Fruit fly (Drosophila melanogaster) whole organism, embryonic: Measurements from ENCODE around the gene CG7298.

ENCODE experiments used
- Adf1 ChIP-seq: fragments of 200-800 bp; sonication (Bioruptor generic); IDR thresholded peaks from 2 replicates; pipeline ENCODE4 v1.3.6; 2022; ENCODE audit warnings: missing biosample characterization, missing genetic modification characterization
- CG12155 ChIP-seq: fragments of 200-800 bp; sonication (Bioruptor generic); optimal IDR thresholded peaks from 3 replicates; lab custom pipeline; 2016; ENCODE audit warnings: missing biosample characterization, missing genetic modification characterization
- CG13287 ChIP-seq: fragments of 200-800 bp; sonication (Bioruptor generic); IDR thresholded peaks from 2 replicates; pipeline ENCODE4 v1.3.6; 2022; ENCODE audit warnings: missing biosample characterization, missing genetic modification characterization; ENCODE audit not compliant: partially characterized antibody
- CG13775 ChIP-seq: fragments of 200-800 bp; sonication (Bioruptor generic); optimal IDR thresholded peaks from 3 replicates; lab custom pipeline; 2017; ENCODE audit warnings: missing biosample characterization, mild to moderate bottlenecking, missing genetic modification characterization
- CG15514 ChIP-seq: fragments of 200-800 bp; sonication (Bioruptor generic); optimal IDR thresholded peaks from 3 replicates; lab custom pipeline; 2017; ENCODE audit warnings: missing biosample characterization, missing genetic modification characterization, mild to moderate bottlenecking, moderate library complexity, missing genetic modification reagents
- CG15696 ChIP-seq: fragments of 200-800 bp; sonication (Bioruptor generic); optimal IDR thresholded peaks from 2 replicates; lab custom pipeline; 2019; ENCODE audit warnings: missing biosample characterization, mild to moderate bottlenecking, missing genetic modification characterization, moderate library complexity
- CG17328 ChIP-seq: fragments of 200-800 bp; sonication (Bioruptor generic); IDR thresholded peaks from 2 replicates; pipeline ENCODE4 v1.3.6; 2022; ENCODE audit warnings: missing biosample characterization, missing genetic modification characterization
- CG17802 ChIP-seq: fragments of 200-800 bp; sonication (Bioruptor generic); optimal IDR thresholded peaks from 2 replicates; lab custom pipeline; 2018; ENCODE audit warnings: missing biosample characterization, mild to moderate bottlenecking, missing genetic modification characterization, moderate library complexity
- CG3065 ChIP-seq: fragments of 200-800 bp; sonication (Bioruptor generic); optimal IDR thresholded peaks from 2 replicates; lab custom pipeline; 2016; ENCODE audit warnings: missing biosample characterization, missing genetic modification characterization
- CG32767 ChIP-seq: fragments of 200-800 bp; sonication (Bioruptor generic); IDR thresholded peaks from 2 replicates; pipeline ENCODE4 v1.3.6; 2022; ENCODE audit warnings: missing biosample characterization, missing genetic modification characterization
- CG4282 ChIP-seq: fragments of 200-800 bp; sonication (Bioruptor generic); optimal IDR thresholded peaks from 2 replicates; lab custom pipeline; 2016; ENCODE audit warnings: missing biosample characterization, missing genetic modification characterization
- CG4404 ChIP-seq: fragments of 200-800 bp; sonication (Bioruptor generic); IDR thresholded peaks from 2 replicates; pipeline ENCODE4 v1.3.6; 2022; ENCODE audit warnings: missing biosample characterization, missing genetic modification characterization
- CG4424 ChIP-seq: fragments of 200-800 bp; sonication (Bioruptor generic); optimal IDR thresholded peaks from 3 replicates; lab custom pipeline; 2016; ENCODE audit warnings: missing biosample characterization, missing genetic modification characterization
- CG4617 ChIP-seq: fragments of 200-800 bp; sonication (Bioruptor generic); optimal IDR thresholded peaks from 3 replicates; lab custom pipeline; 2016; ENCODE audit warnings: missing biosample characterization, missing genetic modification characterization, borderline replicate concordance
- CG8359 ChIP-seq: fragments of 200-800 bp; sonication (Bioruptor generic); optimal IDR thresholded peaks from 2 replicates; lab custom pipeline; 2017; ENCODE audit warnings: missing biosample characterization, mild to moderate bottlenecking, missing genetic modification characterization, borderline replicate concordance
- CG8478 ChIP-seq: fragments of >200 bp; optimal IDR thresholded peaks from 2 replicates; lab custom pipeline; 2018
- CG9215 ChIP-seq: fragments of 200-800 bp; sonication (Bioruptor generic); IDR thresholded peaks from 2 replicates; pipeline ENCODE4 v1.3.6; 2022; ENCODE audit warnings: missing biosample characterization, missing genetic modification characterization
- Dip3 ChIP-seq: fragments of 200-800 bp; sonication (Bioruptor generic); optimal IDR thresholded peaks from 3 replicates; lab custom pipeline; 2016; ENCODE audit warnings: missing biosample characterization, missing genetic modification characterization
- Gug ChIP-seq: fragments of 200-800 bp; sonication (Bioruptor generic); IDR thresholded peaks from 4 replicates; pipeline ENCODE4 v1.3.6; 2022; ENCODE audit warnings: missing biosample characterization, missing genetic modification characterization
- MBD-R2 ChIP-seq: fragments of 200-800 bp; sonication (Bioruptor generic); IDR thresholded peaks from 2 replicates; pipeline ENCODE4 v1.3.6; 2022; ENCODE audit warnings: missing biosample characterization, missing genetic modification characterization
- MESR4 ChIP-seq: fragments of 200-800 bp; sonication (Bioruptor generic); optimal IDR thresholded peaks from 2 replicates; lab custom pipeline; 2018; ENCODE audit warnings: missing biosample characterization, mild to moderate bottlenecking, missing genetic modification characterization, moderate library complexity
- MTF-1 ChIP-seq: fragments of 200-800 bp; sonication (Bioruptor generic); optimal IDR thresholded peaks from 2 replicates; lab custom pipeline; 2018; ENCODE audit warnings: missing biosample characterization, mild to moderate bottlenecking, missing genetic modification characterization, borderline replicate concordance
- Myb ChIP-seq: fragments of 200-800 bp; sonication (Bioruptor generic); optimal IDR thresholded peaks from 2 replicates; lab custom pipeline; 2016; ENCODE audit warnings: missing biosample characterization, missing genetic modification characterization
- NC2α ChIP-seq: fragments of 200-800 bp; sonication (Bioruptor generic); optimal IDR thresholded peaks from 2 replicates; lab custom pipeline; 2016; ENCODE audit warnings: missing biosample characterization, missing genetic modification characterization
- NC2β ChIP-seq: fragments of 200-800 bp; sonication (Bioruptor generic); optimal IDR thresholded peaks from 2 replicates; lab custom pipeline; 2016; ENCODE audit warnings: missing biosample characterization, missing genetic modification characterization
- Nf-YA ChIP-seq: fragments of 200-800 bp; sonication (Bioruptor generic); IDR thresholded peaks from 2 replicates; pipeline ENCODE4 v1.3.6; 2022; ENCODE audit warnings: missing biosample characterization, missing genetic modification characterization
- Oli ChIP-seq: fragments of 200-800 bp; sonication (Bioruptor generic); optimal IDR thresholded peaks from 2 replicates; lab custom pipeline; 2018; ENCODE audit warnings: missing biosample characterization, mild to moderate bottlenecking, missing genetic modification characterization, moderate library complexity
- Opbp ChIP-seq: fragments of 200-800 bp; sonication (Bioruptor generic); IDR thresholded peaks from 3 replicates; pipeline ENCODE4 v1.3.6; 2022; ENCODE audit warnings: missing biosample characterization, missing genetic modification characterization; ENCODE audit not compliant: partially characterized antibody
- Pdp1 ChIP-seq, 2 experiments: fragments of 200-800 bp; sonication (Bioruptor generic); optimal IDR thresholded peaks; 3 replicates each; lab custom pipeline; 2016; ENCODE audit warnings: missing biosample characterization in 2 of 2, missing genetic modification characterization in 2 of 2, mild to moderate bottlenecking in 1 of 2, moderate library complexity in 1 of 2
- Ptx1 ChIP-seq: fragments of 200-800 bp; sonication (Bioruptor generic); IDR thresholded peaks from 2 replicates; pipeline ENCODE4 v1.3.6; 2022; ENCODE audit warnings: missing biosample characterization, missing genetic modification characterization
- Sin3A ChIP-seq: fragments of >200 bp; optimal IDR thresholded peaks from 2 replicates; lab custom pipeline; 2018
- Stat92E ChIP-seq, 3 experiments: fragments of >200 bp in 2 of 3; fragments of 200-800 bp in 1 of 3; sonication (Bioruptor generic) in 1 of 3; optimal IDR thresholded peaks; 2 replicates each; lab custom pipeline; 2017 to 2019; ENCODE audit warnings: missing biosample characterization in 3 of 3, missing genetic modification characterization in 3 of 3, mild to moderate bottlenecking in 1 of 3, moderate library complexity in 1 of 3
- Tbp ChIP-seq: fragments of >200 bp; optimal IDR thresholded peaks from 2 replicates; lab custom pipeline; 2018; ENCODE audit warnings: missing biosample characterization, missing genetic modification characterization
- Trl ChIP-seq, 3 experiments: fragments of >200 bp in 2 of 3; fragments of 200-800 bp in 1 of 3; sonication (Bioruptor generic) in 1 of 3; optimal IDR thresholded peaks; 2 replicates in 1 of 3; 3 replicates in 2 of 3; lab custom pipeline; 2016 to 2017; ENCODE audit warnings: missing biosample characterization in 1 of 3, missing genetic modification characterization in 1 of 3
- YL-1 ChIP-seq: fragments of 200-800 bp; sonication (Bioruptor generic); optimal IDR thresholded peaks from 3 replicates; lab custom pipeline; 2017; ENCODE audit warnings: missing biosample characterization, mild to moderate bottlenecking, missing genetic modification characterization
- ase ChIP-seq: fragments of 200-800 bp; sonication (Bioruptor generic); IDR thresholded peaks from 3 replicates; pipeline ENCODE4 v1.3.6; 2022; ENCODE audit warnings: missing biosample characterization, missing genetic modification characterization
- bab2 ChIP-seq: fragments of 200-800 bp; sonication (Bioruptor generic); optimal IDR thresholded peaks from 2 replicates; lab custom pipeline; 2016; ENCODE audit warnings: missing biosample characterization, missing genetic modification characterization
- bbx ChIP-seq: fragments of 200-800 bp; sonication (Bioruptor generic); IDR thresholded peaks from 2 replicates; pipeline ENCODE4 v1.3.6; 2022; ENCODE audit warnings: missing biosample characterization, missing genetic modification characterization; ENCODE audit not compliant: partially characterized antibody
- cg ChIP-seq: fragments of 200-800 bp; sonication (Bioruptor generic); optimal IDR thresholded peaks from 3 replicates; lab custom pipeline; 2019; ENCODE audit warnings: missing biosample characterization, mild to moderate bottlenecking, missing genetic modification characterization, moderate library complexity
- chinmo ChIP-seq: fragments of 200-800 bp; sonication (Bioruptor generic); IDR thresholded peaks from 4 replicates; pipeline ENCODE4 v1.3.6; 2022; ENCODE audit warnings: missing biosample characterization, missing genetic modification characterization; ENCODE audit not compliant: partially characterized antibody
- da ChIP-seq: fragments of 200-800 bp; sonication (Bioruptor generic); optimal IDR thresholded peaks from 2 replicates; lab custom pipeline; 2016; ENCODE audit warnings: missing biosample characterization, missing genetic modification characterization
- dpn ChIP-seq, 2 experiments: fragments of 200-800 bp; sonication (Bioruptor generic); optimal IDR thresholded peaks; 3 replicates each; lab custom pipeline; 2016; ENCODE audit warnings: missing biosample characterization in 2 of 2, missing genetic modification characterization in 2 of 2
- dysf ChIP-seq: fragments of 200-800 bp; sonication (Bioruptor generic); IDR thresholded peaks from 3 replicates; pipeline ENCODE4 v1.3.6; 2022; ENCODE audit warnings: missing biosample characterization, missing genetic modification characterization
- en ChIP-seq: fragments of 200-800 bp; sonication (Bioruptor generic); optimal IDR thresholded peaks from 2 replicates; lab custom pipeline; 2016; ENCODE audit warnings: missing biosample characterization, missing genetic modification characterization
- eve ChIP-seq, 2 experiments: fragments of >200 bp; optimal IDR thresholded peaks; 2 replicates each; lab custom pipeline; 2017; ENCODE audit warnings: missing biosample characterization in 2 of 2, missing genetic modification characterization in 2 of 2
- fru ChIP-seq: fragments of >200 bp; optimal IDR thresholded peaks from 2 replicates; lab custom pipeline; 2017
- klu ChIP-seq: fragments of 200-800 bp; sonication (Bioruptor generic); IDR thresholded peaks from 2 replicates; pipeline ENCODE4 v1.3.6; 2022; ENCODE audit warnings: missing biosample characterization, missing genetic modification characterization
- pho ChIP-seq: fragments of 200-800 bp; sonication (Bioruptor generic); optimal IDR thresholded peaks from 2 replicates; lab custom pipeline; 2016; ENCODE audit warnings: missing biosample characterization, missing genetic modification characterization
- scrt ChIP-seq: fragments of 200-800 bp; sonication (Bioruptor generic); optimal IDR thresholded peaks from 2 replicates; lab custom pipeline; 2018; ENCODE audit warnings: missing biosample characterization, mild to moderate bottlenecking, missing genetic modification characterization, moderate library complexity
- sens ChIP-seq: fragments of 200-800 bp; sonication (Bioruptor generic); peaks from one replicate; lab custom pipeline; 2016; ENCODE audit warnings: missing biosample characterization, missing genetic modification characterization

Gene CG7298

DNA sequence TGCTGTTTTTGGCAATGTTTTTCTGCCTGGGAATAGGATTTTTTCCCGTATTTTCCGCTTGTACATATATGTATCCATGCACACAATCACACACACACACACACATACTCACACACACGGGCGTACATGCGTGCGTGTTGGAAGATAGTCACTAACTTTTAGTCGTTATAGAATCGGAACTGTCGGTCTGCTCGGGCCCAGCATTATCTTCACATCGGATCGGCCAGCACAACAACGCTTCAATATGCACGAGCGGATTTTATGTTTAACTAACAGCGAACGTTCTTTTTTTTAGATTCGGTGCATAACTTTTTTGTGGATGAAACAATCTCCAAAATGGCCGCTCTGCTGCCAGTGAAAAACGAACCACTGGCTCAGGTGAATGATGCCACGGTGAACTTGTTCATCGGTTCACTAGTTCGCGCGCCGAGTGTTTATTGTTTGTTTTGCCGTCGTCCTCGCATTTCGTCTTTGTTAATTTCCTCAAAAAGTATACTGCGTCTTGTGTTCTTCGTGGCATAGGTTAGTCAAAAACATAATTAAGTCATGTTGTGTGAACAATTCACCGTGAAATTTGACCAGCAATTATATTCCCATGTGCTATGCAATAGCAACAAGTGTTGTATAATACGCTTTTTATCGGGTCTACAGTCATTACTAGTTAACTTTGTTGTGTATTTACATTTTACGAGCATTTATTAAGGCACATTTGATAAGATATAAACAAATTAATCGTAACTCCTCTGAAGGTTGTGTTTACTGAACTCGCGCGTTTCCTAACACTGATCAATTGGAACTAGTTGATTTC is 37.9 kb upstream of the CG7298 start, which contains the start of the genes CG6951 and CG17233 (continued):
- TF ChIP-seq CG32767 (GFP tag; lab: Robert Waterston, UW) = peak; percentile 70; the same call in 1 of the 2 replicates
- TF ChIP-seq cg (GFP tag; lab: Kevin White, UChicago) = peak; percentile 96
- TF ChIP-seq CG4424 (GFP tag; lab: Kevin White, UChicago) = no peak
- TF ChIP-seq Dip3 (GFP tag; lab: Kevin White, UChicago) = no peak
- TF ChIP-seq Gug (GFP tag; lab: Robert Waterston, UW) = no peak
- no peak for TF ChIP-seq Nf-YA (GFP tag; lab: Robert Waterston, UW)
- no peak for TF ChIP-seq pho (GFP tag; lab: Kevin White, UChicago)
- TF ChIP-seq Tbp (GFP tag; lab: Kevin White, UChicago) = no peak
- no peak for TF ChIP-seq CG12155
- TF ChIP-seq Pdp1 (GFP tag; optimal IDR thresholded peaks at IDR 0.05; lab: Kevin White, UChicago) = peak in 1 of 2 experiments; percentile 78
- no peak for TF ChIP-seq Trl (optimal IDR thresholded peaks at IDR 0.05; lab: Kevin White, UChicago)
- TF ChIP-seq Trl (GFP tag; optimal IDR thresholded peaks at IDR 0.05; lab: Kevin White, UChicago) = no peak
- TF ChIP-seq Stat92E (GFP tag; optimal IDR thresholded peaks at IDR 0.05; lab: Kevin White, UChicago) = no peak
- peak in 1 of 2 experiments; percentile 2 for TF ChIP-seq dpn (GFP tag; optimal IDR thresholded peaks at IDR 0.05; lab: Kevin White, UChicago)
- TF ChIP-seq CG17328 (GFP tag; lab: Robert Waterston, UW) = no peak
- peak; percentile 10 for TF ChIP-seq bab2
- peak; percentile 21 for TF ChIP-seq sens
- peak; percentile 31 for TF ChIP-seq CG13287
- TF ChIP-seq Oli (tag; lab: Kevin White, UChicago) = no peak
- 0 out of 4 replicates have a peak, but pooled peaks have one; percentile 46 for TF ChIP-seq chinmo (GFP tag; lab: Robert Waterston, UW)
- no peak for TF ChIP-seq Opbp (GFP tag; lab: Robert Waterston, UW)
- TF ChIP-seq da (GFP tag; lab: Kevin White, UChicago) = no peak
- no peak for TF ChIP-seq Myb (GFP tag; lab: Kevin White, UChicago)
- TF ChIP-seq CG4404 (GFP tag; lab: Robert Waterston, UW) = no peak
- TF ChIP-seq dysf (GFP tag; lab: Robert Waterston, UW) = no peak
- TF ChIP-seq NC2α = no peak
- no peak for TF ChIP-seq CG3065 (GFP tag; lab: Kevin White, UChicago)
- TF ChIP-seq CG8359 = no peak
- TF ChIP-seq MESR4 (GFP tag; lab: Kevin White, UChicago) = peak; percentile 97
- TF ChIP-seq bbx (GFP tag; lab: Robert Waterston, UW) = peak; percentile 26; the same call in 1 of the 2 replicates
- TF ChIP-seq MBD-R2 (GFP tag; lab: Robert Waterston, UW) = peak; percentile 13; the same call in 1 of the 2 replicates
- no peak for TF ChIP-seq MTF-1 (GFP tag; lab: Kevin White, UChicago)
- TF ChIP-seq CG15696 (tag; lab: Kevin White, UChicago) = no peak
- no peak for TF ChIP-seq klu (GFP tag; lab: Robert Waterston, UW)
- TF ChIP-seq YL-1 (GFP tag; lab: Kevin White, UChicago) = peak; percentile 72
- no peak for TF ChIP-seq CG13775 (GFP tag; lab: Kevin White, UChicago)
- no peak for TF ChIP-seq Ptx1 (GFP tag; lab: Robert Waterston, UW)
- no peak for TF ChIP-seq CG17802 (tag; lab: Kevin White, UChicago)
- TF ChIP-seq CG4617 (GFP tag; lab: Kevin White, UChicago) = peak; percentile 37
- TF ChIP-seq scrt (GFP tag; lab: Kevin White, UChicago) = no peak
- TF ChIP-seq fru = no peak
- TF ChIP-seq CG9215 (GFP tag; lab: Robert Waterston, UW) = no peak
- peak; percentile 98 for TF ChIP-seq CG15514 (GFP tag; lab: Kevin White, UChicago)
- no peak for TF ChIP-seq CG4282
- TF ChIP-seq ase (GFP tag; lab: Robert Waterston, UW) = 0 out of 3 replicates have a peak, but pooled peaks have one; percentile 4
- TF ChIP-seq NC2β (GFP tag; lab: Kevin White, UChicago) = no peak
- no peak for TF ChIP-seq Adf1
- no peak for TF ChIP-seq en (GFP tag; lab: Kevin White, UChicago)
- TF ChIP-seq eve (GFP tag; optimal IDR thresholded peaks at IDR 0.05; lab: Kevin White, UChicago) = no peak
- peak; percentile 76 for TF ChIP-seq CG8478 (lab: Kevin White, UChicago)
- peak; percentile 24 for TF ChIP-seq Sin3A
